Fruit fly (Drosophila melanogaster) whole organism, embryonic: ENCODE measurements around the gene Lip2.

ENCODE experiments used
- Antp ChIP-seq: fragments of 200-800 bp; sonication (Bioruptor generic); optimal IDR thresholded peaks from 3 replicates; lab custom pipeline; 2016; ENCODE audit warnings: missing biosample characterization, missing genetic modification characterization
- B-H2 ChIP-seq: fragments of 200-800 bp; sonication (Bioruptor generic); optimal IDR thresholded peaks from 2 replicates; lab custom pipeline; 2018; ENCODE audit warnings: missing biosample characterization, mild to moderate bottlenecking, missing genetic modification characterization
- CG11456 ChIP-seq: fragments of 200-800 bp; sonication (Bioruptor generic); IDR thresholded peaks from 3 replicates; pipeline ENCODE4 v1.3.6; 2022; ENCODE audit warnings: missing biosample characterization, missing genetic modification characterization
- CG12659 ChIP-seq: fragments of 200-800 bp; sonication (Bioruptor generic); optimal IDR thresholded peaks from 3 replicates; lab custom pipeline; 2017; ENCODE audit warnings: mild to moderate bottlenecking, missing biosample characterization, missing genetic modification reagents, missing genetic modification characterization
- CG13424 ChIP-seq: fragments of 200-800 bp; sonication (Bioruptor generic); optimal IDR thresholded peaks from 2 replicates; lab custom pipeline; 2019; ENCODE audit warnings: missing biosample characterization, mild to moderate bottlenecking, missing genetic modification characterization, moderate library complexity
- CG14014 ChIP-seq: fragments of 200-800 bp; sonication (Bioruptor generic); IDR thresholded peaks from 2 replicates; pipeline ENCODE4 v1.3.6; 2022; ENCODE audit warnings: missing biosample characterization, missing genetic modification characterization
- CG14710 ChIP-seq: fragments of 200-800 bp; sonication (Bioruptor generic); optimal IDR thresholded peaks from 3 replicates; lab custom pipeline; 2019; ENCODE audit warnings: missing biosample characterization, mild to moderate bottlenecking, missing genetic modification characterization, moderate library complexity
- CG15514 ChIP-seq: fragments of 200-800 bp; sonication (Bioruptor generic); optimal IDR thresholded peaks from 3 replicates; lab custom pipeline; 2017; ENCODE audit warnings: missing biosample characterization, missing genetic modification characterization, mild to moderate bottlenecking, moderate library complexity, missing genetic modification reagents
- CG1603 ChIP-seq: fragments of 200-800 bp; sonication (Bioruptor generic); optimal IDR thresholded peaks from 2 replicates; lab custom pipeline; 2019; ENCODE audit warnings: missing biosample characterization, mild to moderate bottlenecking, missing genetic modification characterization, moderate library complexity
- CG17568 ChIP-seq: fragments of 200-800 bp; sonication (Bioruptor generic); optimal IDR thresholded peaks from 2 replicates; lab custom pipeline; 2018; ENCODE audit warnings: missing biosample characterization, mild to moderate bottlenecking, missing genetic modification characterization, moderate library complexity
- CG1832 ChIP-seq: fragments of 200-800 bp; sonication (Bioruptor generic); optimal IDR thresholded peaks from 2 replicates; lab custom pipeline; 2017; ENCODE audit warnings: missing biosample characterization, mild to moderate bottlenecking, missing genetic modification characterization, inconsistent platforms
- CG2116 ChIP-seq: fragments of 200-800 bp; sonication (Bioruptor generic); optimal IDR thresholded peaks from 3 replicates; lab custom pipeline; 2018; ENCODE audit warnings: missing biosample characterization, mild to moderate bottlenecking, missing genetic modification characterization
- CG4404 ChIP-seq: fragments of 200-800 bp; sonication (Bioruptor generic); IDR thresholded peaks from 2 replicates; pipeline ENCODE4 v1.3.6; 2022; ENCODE audit warnings: missing biosample characterization, missing genetic modification characterization
- CG4617 ChIP-seq: fragments of 200-800 bp; sonication (Bioruptor generic); optimal IDR thresholded peaks from 3 replicates; lab custom pipeline; 2016; ENCODE audit warnings: missing biosample characterization, missing genetic modification characterization, borderline replicate concordance
- CG5953 ChIP-seq: fragments of 200-800 bp; sonication (Bioruptor generic); IDR thresholded peaks from 2 replicates; pipeline ENCODE4 v1.3.6; 2022; ENCODE audit warnings: missing biosample characterization, missing genetic modification characterization
- CG6813 ChIP-seq: fragments of 200-800 bp; sonication (Bioruptor generic); optimal IDR thresholded peaks from 2 replicates; lab custom pipeline; 2017; ENCODE audit warnings: missing biosample characterization, missing genetic modification characterization, mild to moderate bottlenecking, moderate library complexity, missing genetic modification reagents
- CG7357 ChIP-seq: fragments of 200-800 bp; sonication (Bioruptor generic); IDR thresholded peaks from 3 replicates; pipeline ENCODE4 v1.3.6; 2022; ENCODE audit warnings: missing biosample characterization, missing genetic modification characterization
- CG7786 ChIP-seq: fragments of 200-800 bp; sonication (Bioruptor generic); optimal IDR thresholded peaks from 2 replicates; lab custom pipeline; 2016; ENCODE audit warnings: missing biosample characterization, missing genetic modification characterization
- CG9437 ChIP-seq: fragments of 200-800 bp; sonication (Bioruptor generic); optimal IDR thresholded peaks from 2 replicates; lab custom pipeline; 2018; ENCODE audit warnings: missing biosample characterization, mild to moderate bottlenecking, missing genetic modification characterization
- CG9817 ChIP-seq: fragments of 200-800 bp; sonication (Bioruptor generic); optimal IDR thresholded peaks from 2 replicates; lab custom pipeline; 2018; ENCODE audit warnings: missing biosample characterization, mild to moderate bottlenecking, missing genetic modification characterization, moderate library complexity
- D19B ChIP-seq: fragments of 200-800 bp; sonication (Bioruptor generic); optimal IDR thresholded peaks from 2 replicates; lab custom pipeline; 2017; ENCODE audit warnings: missing biosample characterization, mild to moderate bottlenecking, missing genetic modification characterization
- Dek ChIP-seq: fragments of 200-800 bp; sonication (Bioruptor generic); optimal IDR thresholded peaks from 3 replicates; lab custom pipeline; 2019; ENCODE audit warnings: missing biosample characterization, mild to moderate bottlenecking, missing genetic modification characterization, moderate library complexity
- Dp ChIP-seq: fragments of 200-800 bp; sonication (Bioruptor generic); optimal IDR thresholded peaks from 2 replicates; lab custom pipeline; 2018; ENCODE audit warnings: missing biosample characterization, mild to moderate bottlenecking, missing genetic modification characterization, moderate library complexity
- Drgx ChIP-seq: fragments of 200-800 bp; sonication (Bioruptor generic); IDR thresholded peaks from 2 replicates; pipeline ENCODE4 v1.3.6; 2022; ENCODE audit warnings: missing biosample characterization, missing genetic modification characterization
- Ets65A ChIP-seq: fragments of 200-800 bp; sonication (Bioruptor generic); peaks from one replicate; lab custom pipeline; 2016; ENCODE audit warnings: missing biosample characterization, missing genetic modification characterization
- Hey ChIP-seq: fragments of 200-800 bp; sonication (Bioruptor generic); optimal IDR thresholded peaks from 3 replicates; lab custom pipeline; 2018; ENCODE audit warnings: missing biosample characterization, mild to moderate bottlenecking, missing genetic modification characterization
- Hr78 ChIP-seq, 2 experiments: fragments of 200-800 bp in 1 of 2; fragments of >200 bp in 1 of 2; sonication (Bioruptor generic) in 1 of 2; optimal IDR thresholded peaks; 2 replicates each; lab custom pipeline; 2017 to 2019; ENCODE audit warnings: missing biosample characterization in 2 of 2, missing genetic modification characterization in 2 of 2, mild to moderate bottlenecking in 1 of 2, moderate library complexity in 1 of 2
- NfI ChIP-seq: fragments of 200-800 bp; sonication (Bioruptor generic); optimal IDR thresholded peaks from 3 replicates; lab custom pipeline; 2018; ENCODE audit warnings: missing biosample characterization, mild to moderate bottlenecking, missing genetic modification characterization, moderate library complexity
- Sox102F ChIP-seq: fragments of 200-800 bp; sonication (Bioruptor generic); optimal IDR thresholded peaks from 2 replicates; lab custom pipeline; 2018; ENCODE audit warnings: missing biosample characterization, mild to moderate bottlenecking, missing genetic modification characterization, moderate library complexity
- exex ChIP-seq: fragments of 200-800 bp; sonication (Bioruptor generic); optimal IDR thresholded peaks from 4 replicates; lab custom pipeline; 2018; ENCODE audit warnings: missing biosample characterization, mild to moderate bottlenecking, missing genetic modification characterization, moderate library complexity
- grau ChIP-seq: fragments of 200-800 bp; optimal IDR thresholded peaks from 3 replicates; lab custom pipeline; 2019; ENCODE audit warnings: missing biosample characterization, mild to moderate bottlenecking, missing genetic modification characterization, moderate library complexity
- gro ChIP-seq: fragments of 200-800 bp; sonication (Bioruptor generic); optimal IDR thresholded peaks from 2 replicates; lab custom pipeline; 2016; ENCODE audit warnings: missing biosample characterization, missing genetic modification characterization
- jing ChIP-seq: fragments of 200-800 bp; sonication (Bioruptor generic); optimal IDR thresholded peaks from 2 replicates; lab custom pipeline; 2018; ENCODE audit warnings: missing biosample characterization, mild to moderate bottlenecking, missing genetic modification characterization
- lilli ChIP-seq: fragments of 200-800 bp; sonication (Bioruptor generic); optimal IDR thresholded peaks from 3 replicates; lab custom pipeline; 2016; ENCODE audit warnings: missing biosample characterization, missing genetic modification characterization
- lmd ChIP-seq: fragments of 200-800 bp; sonication (Bioruptor generic); IDR thresholded peaks from 2 replicates; pipeline ENCODE4 v1.3.6; 2022; ENCODE audit warnings: missing biosample characterization, missing genetic modification characterization
- lola ChIP-seq, 3 experiments: fragments of >200 bp in 2 of 3; fragments of 200-800 bp in 1 of 3; sonication (Bioruptor generic) in 1 of 3; optimal IDR thresholded peaks; 2 replicates each; lab custom pipeline; 2017 to 2019; ENCODE audit warnings: missing biosample characterization in 3 of 3, missing genetic modification characterization in 3 of 3, mild to moderate bottlenecking in 1 of 3, moderate library complexity in 1 of 3
- maf-S ChIP-seq: fragments of 200-800 bp; sonication (Bioruptor generic); optimal IDR thresholded peaks from 2 replicates; lab custom pipeline; 2016; ENCODE audit warnings: missing biosample characterization, missing genetic modification characterization
- pan ChIP-seq, 4 experiments: fragments of >200 bp in 3 of 4; fragments of 200-800 bp in 1 of 4; sonication (Bioruptor generic) in 1 of 4; optimal IDR thresholded peaks in 3 of 4; IDR thresholded peaks in 1 of 4; 2 replicates each; pipeline versions ENCODE4 v1.3.6 to Lab custom; 2017 to 2022; ENCODE audit warnings: missing biosample characterization in 2 of 4, missing genetic modification characterization in 2 of 4, mixed read lengths in 1 of 4
- pnt ChIP-seq: fragments of 200-800 bp; sonication (Bioruptor generic); optimal IDR thresholded peaks from 3 replicates; lab custom pipeline; 2016; ENCODE audit warnings: missing biosample characterization, missing genetic modification characterization
- prd ChIP-seq, 3 experiments: fragments of >200 bp in 2 of 3; fragments of 200-800 bp in 1 of 3; sonication (Bioruptor generic) in 1 of 3; optimal IDR thresholded peaks in 2 of 3; IDR thresholded peaks in 1 of 3; 2 replicates in 2 of 3; 3 replicates in 1 of 3; pipeline versions ENCODE4 v1.3.6 to Lab custom; 2017 to 2022; ENCODE audit warnings: missing biosample characterization in 1 of 3, missing genetic modification characterization in 1 of 3
- pzg ChIP-seq: fragments of 200-800 bp; sonication (Bioruptor generic); optimal IDR thresholded peaks from 3 replicates; lab custom pipeline; 2018; ENCODE audit warnings: missing biosample characterization, mild to moderate bottlenecking, missing genetic modification characterization, moderate library complexity
- shn ChIP-seq: fragments of 200-800 bp; sonication (Bioruptor generic); optimal IDR thresholded peaks from 3 replicates; lab custom pipeline; 2016; ENCODE audit warnings: missing biosample characterization, missing genetic modification characterization
- stwl ChIP-seq: fragments of 200-800 bp; sonication (Bioruptor generic); optimal IDR thresholded peaks from 3 replicates; lab custom pipeline; 2018; ENCODE audit warnings: missing biosample characterization, mild to moderate bottlenecking, missing genetic modification characterization, moderate library complexity
- trem ChIP-seq: fragments of 200-800 bp; optimal IDR thresholded peaks from 3 replicates; lab custom pipeline; 2019; ENCODE audit warnings: missing biosample characterization, mild to moderate bottlenecking, missing genetic modification characterization, moderate library complexity
- ttk ChIP-seq: fragments of 200-800 bp; sonication (Bioruptor generic); IDR thresholded peaks from 2 replicates; pipeline ENCODE4 v2.1.2; 2022; ENCODE audit warnings: missing biosample characterization, missing genetic modification characterization
- vvl ChIP-seq: fragments of 200-800 bp; sonication (Bioruptor generic); IDR thresholded peaks from 2 replicates; pipeline ENCODE4 v1.3.6; 2022; ENCODE audit warnings: missing biosample characterization, missing genetic modification characterization
- wdn ChIP-seq: fragments of 200-800 bp; sonication (Bioruptor generic); IDR thresholded peaks from 2 replicates; pipeline ENCODE4 v1.3.6; 2022; ENCODE audit warnings: missing biosample characterization, missing genetic modification characterization
- wek ChIP-seq: fragments of 200-800 bp; sonication (Bioruptor generic); optimal IDR thresholded peaks from 3 replicates; lab custom pipeline; 2018; ENCODE audit warnings: missing biosample characterization, mild to moderate bottlenecking, missing genetic modification characterization, moderate library complexity

The Lip2 gene

DNA sequence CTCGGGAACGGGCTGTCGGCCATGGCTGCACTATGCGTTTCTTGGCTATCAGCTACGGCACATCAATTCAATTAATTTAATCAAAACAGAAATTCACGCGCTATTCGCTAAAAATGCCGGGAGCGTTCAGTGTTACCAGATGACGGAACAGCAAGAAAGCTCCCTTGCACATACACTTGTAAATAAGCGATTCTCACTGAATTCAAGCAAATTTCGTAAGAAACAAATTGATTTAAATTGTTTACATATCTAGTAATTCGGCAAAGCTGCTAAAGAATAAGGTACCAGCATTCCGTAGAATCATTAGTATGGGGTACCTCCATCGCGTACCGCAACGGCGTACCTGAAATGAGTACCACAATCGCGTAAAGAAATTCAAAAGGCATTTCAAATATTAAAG is 26.7 kb upstream of the Lip2 start, which contains the start of gene Nup107 (continued):
- TF ChIP-seq CG7357 (GFP tag; lab: Robert Waterston, UW): peak; percentile 94
- TF ChIP-seq wek (GFP tag; lab: Kevin White, UChicago): no peak
- TF ChIP-seq lola (GFP tag; optimal IDR thresholded peaks at IDR 0.05; lab: Kevin White, UChicago): peak in 1 of 3 experiments; percentile 2
- TF ChIP-seq NfI (GFP tag; lab: Kevin White, UChicago): peak; percentile 29
- TF ChIP-seq pnt (GFP tag; lab: Kevin White, UChicago): peak; percentile 8
- TF ChIP-seq CG1832 (GFP tag; lab: Kevin White, UChicago): no peak
- no peak for TF ChIP-seq CG17568 (GFP tag; lab: Kevin White, UChicago)
- TF ChIP-seq Ets65A (GFP tag; lab: Kevin White, UChicago): peak; percentile 92
- no peak for TF ChIP-seq Hey
- peak; percentile 19 for TF ChIP-seq CG2116 (GFP tag; lab: Kevin White, UChicago)
- peak; percentile 16 for TF ChIP-seq maf-S (GFP tag; lab: Kevin White, UChicago)
- no peak for TF ChIP-seq Dek (tag; lab: Kevin White, UChicago)
- TF ChIP-seq CG9437: peak; percentile 59
- TF ChIP-seq grau: peak; percentile 40
- peak in 1 of 2 experiments; percentile 2 for TF ChIP-seq Hr78 (GFP tag; optimal IDR thresholded peaks at IDR 0.05; lab: Kevin White, UChicago)
- TF ChIP-seq lmd: peak; percentile 5; the same call in 1 of the 2 replicates
- TF ChIP-seq CG5953: no peak
- peak; percentile 61 for TF ChIP-seq Dp (GFP tag; lab: Kevin White, UChicago)
- no peak for TF ChIP-seq Drgx (GFP tag; lab: Robert Waterston, UW)
- TF ChIP-seq trem (tag; lab: Kevin White, UChicago): peak; percentile 36
- no peak for TF ChIP-seq jing (GFP tag; lab: Kevin White, UChicago)
- TF ChIP-seq shn (GFP tag; lab: Kevin White, UChicago): peak; percentile 30
- TF ChIP-seq CG4404 (GFP tag; lab: Robert Waterston, UW): no peak
- TF ChIP-seq pzg: peak; percentile 73
- TF ChIP-seq CG14710 (tag; lab: Kevin White, UChicago): peak; percentile 28
- peak; percentile 49 for TF ChIP-seq CG15514 (GFP tag; lab: Kevin White, UChicago)
- peak; percentile 42 for TF ChIP-seq CG13424 (tag; lab: Kevin White, UChicago)
- TF ChIP-seq exex (tag; lab: Kevin White, UChicago): no peak
- TF ChIP-seq CG7786 (GFP tag; lab: Kevin White, UChicago): peak; percentile 1
- TF ChIP-seq lilli (GFP tag; lab: Kevin White, UChicago): peak; percentile 21
- peak; percentile 14 for TF ChIP-seq CG12659
- no peak for TF ChIP-seq vvl (GFP tag; lab: Robert Waterston, UW)
- TF ChIP-seq CG11456 (GFP tag; lab: Robert Waterston, UW): 0 out of 3 replicates have a peak, but pooled peaks have one; percentile 27
- no peak for TF ChIP-seq ttk (GFP tag; lab: Robert Waterston, UW)
- no peak for TF ChIP-seq B-H2
- TF ChIP-seq CG4617 (GFP tag; lab: Kevin White, UChicago): peak; percentile 22
- peak; percentile 81 for TF ChIP-seq CG1603 (tag; lab: Kevin White, UChicago)
- peak; percentile 22 for TF ChIP-seq Antp (GFP tag; lab: Kevin White, UChicago)
- TF ChIP-seq D19B (GFP tag; lab: Kevin White, UChicago): no peak
- no peak for TF ChIP-seq CG14014
- TF ChIP-seq prd (optimal IDR thresholded peaks at IDR 0.05; lab: Kevin White, UChicago): no peak
- TF ChIP-seq prd (GFP tag; IDR thresholded peaks at IDR 0.05; lab: Robert Waterston, UW): peak; percentile 31; the same call in 1 of the 3 replicates
- TF ChIP-seq CG9817 (tag; lab: Kevin White, UChicago): peak; percentile 37
- TF ChIP-seq wdn (GFP tag; lab: Robert Waterston, UW): no peak
- TF ChIP-seq pan (optimal IDR thresholded peaks at IDR 0.05; lab: Kevin White, UChicago): no peak
- TF ChIP-seq pan (GFP tag; optimal IDR thresholded peaks at IDR 0.05 in 1 of 2, IDR thresholded peaks at IDR 0.05 in 1 of 2): peak in 1 of 2 experiments; percentile 9
- TF ChIP-seq Sox102F (GFP tag; lab: Kevin White, UChicago): peak; percentile 11
- TF ChIP-seq CG6813: no peak
- peak; percentile 29 for TF ChIP-seq stwl (tag; lab: Kevin White, UChicago)
- peak; percentile 41 for TF ChIP-seq gro (GFP tag; lab: Kevin White, UChicago)
